Worm (Caenorhabditis elegans) whole organism, L4/young adult: ENCODE measurements around the gene icln-1.

Source experiments
- W03F9.2 ChIP-seq: fragments of 150-350 bp; optimal IDR thresholded peaks from 2 replicates; lab custom pipeline; 2014; ENCODE audit warnings: missing biosample characterization, missing genetic modification characterization
- dao-5 ChIP-seq: sonication (generic microtip); optimal IDR thresholded peaks from 2 replicates; lab custom pipeline; 2016; ENCODE audit warnings: missing genotype, missing genetic modification characterization, moderate library complexity, missing compliant biosample characterization
- him-1 ChIP-seq: sonication (generic microtip); optimal IDR thresholded peaks from 2 replicates; lab custom pipeline; 2016; ENCODE audit warnings: missing genotype, missing genetic modification reagents, missing genetic modification characterization, missing compliant biosample characterization

- no peak for TF ChIP-seq dao-5
- no peak for TF ChIP-seq him-1 (tag; lab: Kevin White, UChicago)
- no peak for TF ChIP-seq W03F9.2
These were observed 7.2 kb downstream of the icln-1 start, which contains the start of gene msa-1 for ce11 chrIV:9088294-9088693.
